Worm (Caenorhabditis elegans) whole organism, L4 larva: ENCODE measurements around the gene eppl-1.

ENCODE experiments used
- F10B5.3 ChIP-seq: sonication (generic microtip); optimal IDR thresholded peaks from 2 replicates; lab custom pipeline; 2016; ENCODE audit warnings: mild to moderate bottlenecking, missing genetic modification characterization, missing compliant biosample characterization
- R02D3.7 ChIP-seq: fragments of 150-350 bp; sonication (generic microtip); optimal IDR thresholded peaks from 3 replicates; lab custom pipeline; 2014; ENCODE audit warnings: missing biosample characterization, missing genetic modification characterization
- T20F7.1 ChIP-seq: fragments of 200-800 bp; sonication (Bioruptor generic); optimal IDR thresholded peaks from 2 replicates; lab custom pipeline; 2018; ENCODE audit warnings: mild to moderate bottlenecking, missing genetic modification characterization, missing compliant biosample characterization
- Y5F2A.4 ChIP-seq: fragments of 200-800 bp; sonication (Bioruptor generic); optimal IDR thresholded peaks from 2 replicates; lab custom pipeline; 2018; ENCODE audit warnings: mild to moderate bottlenecking, missing genetic modification characterization, missing compliant biosample characterization
- Y75B8A.6 ChIP-seq: fragments of 200-800 bp; sonication (Bioruptor generic); IDR thresholded peaks from 2 replicates; pipeline ENCODE4 v1.3.6; 2022; ENCODE audit warnings: missing genetic modification reagents, missing genetic modification characterization, missing compliant biosample characterization
- ZK337.2 ChIP-seq: fragments of 200-800 bp; sonication (Bioruptor generic); IDR thresholded peaks from 2 replicates; pipeline ENCODE4 v1.3.6; 2022; ENCODE audit warnings: missing genetic modification reagents, missing genetic modification characterization, missing compliant biosample characterization
- ZK546.5 ChIP-seq, 2 experiments: sonication (generic microtip); optimal IDR thresholded peaks; 2 replicates each; lab custom pipeline; 2017; ENCODE audit warnings: missing biosample characterization in 2 of 2, missing genetic modification characterization in 2 of 2
- aha-1 ChIP-seq: fragments of 150-350 bp; peaks from one replicate; lab custom pipeline; 2014; ENCODE audit warnings: missing biosample characterization, missing genetic modification characterization
- ama-1 ChIP-seq: fragments of 150-350 bp; optimal IDR thresholded peaks from 2 replicates; lab custom pipeline; 2014; ENCODE audit warnings: inconsistent platforms, mixed read lengths
- attf-4 ChIP-seq: sonication (generic microtip); optimal IDR thresholded peaks from 3 replicates; lab custom pipeline; 2017; ENCODE audit warnings: missing biosample characterization, missing genetic modification characterization
- ceh-20 ChIP-seq: fragments of 200-800 bp; sonication (Bioruptor generic); IDR thresholded peaks from 2 replicates; pipeline ENCODE4 v1.3.6; 2022; ENCODE audit warnings: missing genetic modification reagents, missing genetic modification characterization, missing compliant biosample characterization
- ceh-32 ChIP-seq: sonication (generic microtip); optimal IDR thresholded peaks from 2 replicates; lab custom pipeline; 2016; ENCODE audit warnings: mild to moderate bottlenecking, missing genetic modification characterization, missing compliant biosample characterization; ENCODE audit not compliant: poor library complexity
- ces-1 ChIP-seq: fragments of 150-350 bp; sonication (generic microtip); optimal IDR thresholded peaks from 4 replicates; lab custom pipeline; 2014; ENCODE audit warnings: missing biosample characterization, missing genetic modification reagents, missing genetic modification characterization
- ctbp-1 ChIP-seq: fragments of 200-800 bp; sonication (Bioruptor generic); IDR thresholded peaks from 2 replicates; pipeline ENCODE4 v1.3.6; 2022; ENCODE audit warnings: missing genetic modification reagents, missing genetic modification characterization, missing compliant biosample characterization
- daf-12 ChIP-seq: fragments of 150-350 bp; optimal IDR thresholded peaks from 2 replicates; lab custom pipeline; 2014; ENCODE audit warnings: missing biosample characterization, missing genetic modification reagents, missing genetic modification characterization
- daf-8 ChIP-seq: fragments of 200-800 bp; sonication (Bioruptor generic); IDR thresholded peaks from 2 replicates; pipeline ENCODE4 v1.3.6; 2022; ENCODE audit warnings: missing genetic modification characterization, missing compliant biosample characterization
- dmd-6 ChIP-seq: fragments of 200-800 bp; sonication (Bioruptor generic); IDR thresholded peaks from 2 replicates; pipeline ENCODE4 v1.3.6; 2022; ENCODE audit warnings: missing genetic modification reagents, missing genetic modification characterization, missing compliant biosample characterization
- dmd-8 ChIP-seq: fragments of 200-800 bp; sonication (Bioruptor generic); IDR thresholded peaks from 2 replicates; pipeline ENCODE4 v1.3.6; 2022; ENCODE audit warnings: missing genetic modification characterization, missing compliant biosample characterization
- fos-1 ChIP-seq: fragments of 150-350 bp; optimal IDR thresholded peaks from 2 replicates; lab custom pipeline; 2014; ENCODE audit warnings: missing biosample characterization, missing genetic modification characterization
- gei-8 ChIP-seq: fragments of 200-800 bp; sonication (Bioruptor generic); optimal IDR thresholded peaks from 2 replicates; lab custom pipeline; 2018; ENCODE audit warnings: mild to moderate bottlenecking, missing genetic modification characterization, missing compliant biosample characterization
- hlh-11 ChIP-seq: fragments of 200-800 bp; sonication (Bioruptor generic); optimal IDR thresholded peaks from 2 replicates; lab custom pipeline; 2018; ENCODE audit warnings: mild to moderate bottlenecking, missing genetic modification characterization, missing compliant biosample characterization
- hlh-30 ChIP-seq: sonication (generic microtip); optimal IDR thresholded peaks from 2 replicates; lab custom pipeline; 2017; ENCODE audit warnings: antibody characterized with exemption, mild to moderate bottlenecking, missing genetic modification characterization, missing compliant biosample characterization; ENCODE audit not compliant: insufficient read depth
- hmg-1.1 ChIP-seq: fragments of 200-800 bp; sonication (Bioruptor generic); IDR thresholded peaks from 2 replicates; pipeline ENCODE4 v1.3.6; 2022; ENCODE audit warnings: missing genetic modification reagents, missing genetic modification characterization, missing compliant biosample characterization
- lim-7 ChIP-seq: fragments of 200-800 bp; sonication (Bioruptor generic); IDR thresholded peaks from 2 replicates; pipeline ENCODE4 v1.3.6; 2022; ENCODE audit warnings: missing genetic modification characterization, missing compliant biosample characterization
- lin-1 ChIP-seq: fragments of 200-800 bp; sonication (Bioruptor generic); IDR thresholded peaks from 2 replicates; pipeline ENCODE4 v1.3.6; 2022; ENCODE audit warnings: missing genetic modification reagents, missing genetic modification characterization, missing compliant biosample characterization
- lin-15B ChIP-seq: fragments of 150-350 bp; sonication (generic microtip); optimal IDR thresholded peaks from 3 replicates; lab custom pipeline; 2014; ENCODE audit warnings: missing biosample characterization, missing genetic modification characterization
- lin-38 ChIP-seq: fragments of 200-800 bp; sonication (Bioruptor generic); IDR thresholded peaks from 2 replicates; pipeline ENCODE4 v1.3.6; 2022; ENCODE audit warnings: missing genetic modification reagents, missing genetic modification characterization, missing compliant biosample characterization
- lsy-2 ChIP-seq, 2 experiments: fragments of 150-350 bp in 1 of 2; sonication (generic microtip) in 1 of 2; optimal IDR thresholded peaks; 2 replicates each; lab custom pipeline; 2014 to 2017; ENCODE audit warnings: missing biosample characterization in 2 of 2, missing genetic modification characterization in 2 of 2
- mdl-1 ChIP-seq, 2 experiments: fragments of 150-350 bp in 1 of 2; sonication (generic microtip) in 1 of 2; optimal IDR thresholded peaks; 2 replicates each; lab custom pipeline; 2014 to 2017; ENCODE audit warnings: missing biosample characterization in 2 of 2, missing genetic modification characterization in 2 of 2
- mes-2 ChIP-seq: sonication (generic microtip); optimal IDR thresholded peaks from 2 replicates; lab custom pipeline; 2016; ENCODE audit warnings: missing genotype, mild to moderate bottlenecking, missing genetic modification characterization, missing compliant biosample characterization; ENCODE audit not compliant: poor library complexity, severe bottlenecking
- mxl-3 ChIP-seq: fragments of 200-800 bp; sonication (Bioruptor generic); optimal IDR thresholded peaks from 2 replicates; lab custom pipeline; 2018; ENCODE audit warnings: mild to moderate bottlenecking, missing genetic modification characterization, missing compliant biosample characterization
- nhr-11 ChIP-seq: fragments of 150-350 bp; optimal IDR thresholded peaks from 2 replicates; lab custom pipeline; 2014; ENCODE audit warnings: missing biosample characterization, missing genetic modification characterization
- nhr-237 ChIP-seq: sonication (generic microtip); optimal IDR thresholded peaks from 2 replicates; lab custom pipeline; 2017; ENCODE audit warnings: missing biosample characterization, missing genetic modification characterization
- nhr-28 ChIP-seq: fragments of 150-350 bp; optimal IDR thresholded peaks from 2 replicates; lab custom pipeline; 2014; ENCODE audit warnings: missing biosample characterization, missing genetic modification characterization
- nhr-41 ChIP-seq: fragments of 200-800 bp; sonication (Bioruptor generic); IDR thresholded peaks from 2 replicates; pipeline ENCODE4 v1.3.6; 2022; ENCODE audit warnings: missing genetic modification reagents, missing genetic modification characterization, missing compliant biosample characterization
- nhr-48 ChIP-seq: sonication (generic microtip); optimal IDR thresholded peaks from 2 replicates; lab custom pipeline; 2016; ENCODE audit warnings: mild to moderate bottlenecking, missing genetic modification characterization, missing compliant biosample characterization
- nhr-6 ChIP-seq: fragments of 150-350 bp; optimal IDR thresholded peaks from 2 replicates; lab custom pipeline; 2014; ENCODE audit warnings: missing biosample characterization, missing genetic modification characterization
- nhr-77 ChIP-seq: fragments of 150-350 bp; optimal IDR thresholded peaks from 2 replicates; lab custom pipeline; 2014; ENCODE audit warnings: missing biosample characterization, missing genetic modification characterization
- pqm-1 ChIP-seq: sonication (generic microtip); optimal IDR thresholded peaks from 2 replicates; lab custom pipeline; 2017; ENCODE audit warnings: missing biosample characterization, missing genetic modification characterization
- rbr-2 ChIP-seq: sonication (generic microtip); optimal IDR thresholded peaks from 2 replicates; lab custom pipeline; 2016; ENCODE audit warnings: missing genotype, missing genetic modification characterization, missing compliant biosample characterization
- set-16 ChIP-seq: fragments of 200-800 bp; sonication (Bioruptor generic); IDR thresholded peaks from 2 replicates; pipeline ENCODE4 v1.3.6; 2022; ENCODE audit warnings: missing genetic modification reagents, missing genetic modification characterization, missing compliant biosample characterization
- snpc-1.2 ChIP-seq: fragments of 200-800 bp; sonication (Bioruptor generic); IDR thresholded peaks from 2 replicates; pipeline ENCODE4 v1.3.6; 2022; ENCODE audit warnings: missing genetic modification reagents, missing genetic modification characterization, missing compliant biosample characterization
- spr-1 ChIP-seq: sonication (generic microtip); optimal IDR thresholded peaks from 2 replicates; lab custom pipeline; 2016; ENCODE audit warnings: mild to moderate bottlenecking, missing genetic modification characterization, missing compliant biosample characterization
- spr-3 ChIP-seq: fragments of 200-800 bp; sonication (Bioruptor generic); optimal IDR thresholded peaks from 2 replicates; lab custom pipeline; 2018; ENCODE audit warnings: mild to moderate bottlenecking, missing genetic modification characterization, missing compliant biosample characterization
- unc-62 ChIP-seq, 3 experiments: fragments of 150-350 bp in 1 of 3; sonication (generic microtip); optimal IDR thresholded peaks in 2 of 3; peaks in 1 of 3; 1 replicate in 1 of 3; 2 replicates in 2 of 3; lab custom pipeline; 2014 to 2017; ENCODE audit warnings: missing biosample characterization in 3 of 3, missing genetic modification characterization in 3 of 3, missing genetic modification reagents in 3 of 3, missing genotype in 1 of 3

eppl-1 gene

DNA sequence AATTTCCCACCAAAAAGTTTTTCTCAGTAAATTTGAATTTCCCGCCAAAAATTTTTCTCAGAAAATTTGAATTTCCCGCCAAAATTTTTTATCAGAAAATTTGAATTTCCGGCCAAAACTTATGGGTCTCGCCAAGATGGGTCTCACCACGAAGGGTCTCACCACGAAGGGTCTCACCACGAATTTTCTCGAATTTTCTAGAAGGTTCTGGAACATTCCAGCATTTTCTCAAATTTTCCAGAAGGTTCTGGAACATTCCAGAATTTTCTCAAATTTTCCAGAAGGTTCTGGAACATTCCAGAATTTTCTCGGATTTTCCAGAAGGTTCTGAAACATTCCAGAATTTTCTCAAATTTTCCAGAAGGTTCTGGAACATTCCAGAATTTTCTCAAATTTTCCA lies 15.8 kb upstream of the eppl-1 start:
- TF ChIP-seq snpc-1.2 (GFP tag; lab: Robert Waterston, UW), result 0 out of 2 replicates have a peak, but pooled peaks have one; percentile 27

ce11 chrIV:8464187-8464586 lies 12.6 kb upstream of the eppl-1 start:
- TF ChIP-seq F10B5.3 (tag; lab: Kevin White, UChicago), result no peak
- TF ChIP-seq ctbp-1 (GFP tag; lab: Robert Waterston, UW), result no peak
- TF ChIP-seq lsy-2 (tag; optimal IDR thresholded peaks at IDR 0.05; lab: Kevin White, UChicago), result no peak
- peak in 1 of 2 experiments; percentile 63 for TF ChIP-seq mdl-1 (tag; optimal IDR thresholded peaks at IDR 0.05; lab: Kevin White, UChicago)
- TF ChIP-seq hlh-30 (tag; lab: Kevin White, UChicago), result peak; percentile 22
- TF ChIP-seq nhr-28 (tag; lab: Kevin White, UChicago), result peak; percentile 40
- peak; percentile 19; the same call in 1 of the 2 replicates for TF ChIP-seq dmd-6 (GFP tag; lab: Robert Waterston, UW)

DNA sequence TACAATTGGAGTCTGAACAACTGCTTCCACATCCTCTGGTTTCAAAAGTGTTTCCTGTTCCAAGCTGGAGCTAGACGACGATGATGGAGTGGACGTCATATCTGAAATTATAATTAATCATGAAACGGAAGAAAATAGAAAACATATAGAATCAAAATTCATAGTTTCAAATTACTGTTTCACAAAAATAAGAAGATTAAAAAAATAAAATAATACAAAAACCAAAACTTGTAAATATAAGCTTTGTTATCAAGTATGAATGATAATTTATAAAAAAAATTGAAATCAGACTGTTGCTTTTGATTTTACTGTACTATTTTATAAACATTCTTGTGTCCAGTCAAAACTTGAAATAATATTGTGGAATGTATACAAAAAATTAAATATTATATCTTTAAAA lies 12.2 kb upstream of the eppl-1 start, which contains the start of gene str-176:
TSS of gene str-176 (minus strand) at position 101 of the 400 bp plus-strand sequence.
- no peak for TF ChIP-seq lin-15B

ce11 chrIV:8463069-8463468 lies 11.5 kb upstream of the eppl-1 start:
- TF ChIP-seq nhr-48 (tag; lab: Kevin White, UChicago), result no peak
- no peak for TF ChIP-seq Y5F2A.4
- peak in 1 of 2 experiments; percentile 100 for TF ChIP-seq unc-62 (GFP tag; optimal IDR thresholded peaks at IDR 0.05 in 1 of 2; lab: Kevin White, UChicago)
- no peak for TF ChIP-seq unc-62 (tag; optimal IDR thresholded peaks at IDR 0.05; lab: Kevin White, UChicago)
- no peak for TF ChIP-seq ZK337.2
- TF ChIP-seq mxl-3 (GFP tag; lab: Kevin White, UChicago), result no peak
- TF ChIP-seq ceh-32 (tag; lab: Kevin White, UChicago), result no peak
- TF ChIP-seq hlh-11, result peak; percentile 24
- TF ChIP-seq T20F7.1 (GFP tag; lab: Kevin White, UChicago), result no peak
- no peak for TF ChIP-seq daf-12 (tag; lab: Kevin White, UChicago)
- peak; percentile 60; the same call in 1 of the 2 replicates for TF ChIP-seq ceh-20 (GFP tag; lab: Robert Waterston, UW)
- no peak for TF ChIP-seq set-16 (GFP tag; lab: Robert Waterston, UW)
- no peak for TF ChIP-seq nhr-11 (tag; lab: Kevin White, UChicago)
- peak; percentile 58 for TF ChIP-seq hlh-30 (tag; lab: Kevin White, UChicago)
- TF ChIP-seq dmd-8 (GFP tag; lab: Robert Waterston, UW), result no peak
- TF ChIP-seq nhr-237 (tag; lab: Kevin White, UChicago), result no peak
- TF ChIP-seq mdl-1 (tag; optimal IDR thresholded peaks at IDR 0.05; lab: Kevin White, UChicago), result peak in 1 of 2 experiments; percentile 84
- TF ChIP-seq Y75B8A.6 (GFP tag; lab: Robert Waterston, UW), result no peak
- TF ChIP-seq ZK546.5 (tag; optimal IDR thresholded peaks at IDR 0.05; lab: Kevin White, UChicago), result no peak
- TF ChIP-seq mes-2, result no peak
- TF ChIP-seq nhr-28 (tag; lab: Kevin White, UChicago), result peak; percentile 68
- TF ChIP-seq ama-1, result no peak
- TF ChIP-seq rbr-2 (tag; lab: Kevin White, UChicago), result no peak
- no peak for TF ChIP-seq lin-1 (GFP tag; lab: Robert Waterston, UW)
- no peak for TF ChIP-seq nhr-41 (GFP tag; lab: Robert Waterston, UW)
- TF ChIP-seq gei-8 (GFP tag; lab: Kevin White, UChicago), result no peak
- no peak for TF ChIP-seq spr-3 (GFP tag; lab: Kevin White, UChicago)
- no peak for TF ChIP-seq nhr-77 (tag; lab: Kevin White, UChicago)
- no peak for TF ChIP-seq spr-1 (tag; lab: Kevin White, UChicago)
- TF ChIP-seq nhr-6 (tag; lab: Kevin White, UChicago), result no peak
- TF ChIP-seq lim-7, result no peak
- no peak for TF ChIP-seq ces-1 (GFP tag; lab: Kevin White, UChicago)
- no peak for TF ChIP-seq daf-8 (GFP tag; lab: Robert Waterston, UW)
- no peak for TF ChIP-seq lin-38 (GFP tag; lab: Robert Waterston, UW)
- TF ChIP-seq aha-1, result peak; percentile 39
- TF ChIP-seq pqm-1 (tag; lab: Kevin White, UChicago), result no peak
- TF ChIP-seq R02D3.7 (tag; lab: Kevin White, UChicago), result no peak
- TF ChIP-seq attf-4 (tag; lab: Kevin White, UChicago), result no peak
- no peak for TF ChIP-seq hmg-1.1 (GFP tag; lab: Robert Waterston, UW)
- TF ChIP-seq snpc-1.2 (GFP tag; lab: Robert Waterston, UW), result no peak
- no peak for TF ChIP-seq fos-1 (tag; lab: Kevin White, UChicago)
- TF ChIP-seq dmd-6 (GFP tag; lab: Robert Waterston, UW), result 0 out of 2 replicates have a peak, but pooled peaks have one; percentile 9
